Fruit fly (Drosophila melanogaster) whole organism, prepupa: ENCODE measurements around the gene Ance-2.

Experiments
- Blimp-1 ChIP-seq: fragments of 200-800 bp; sonication (Bioruptor generic); optimal IDR thresholded peaks from 3 replicates; lab custom pipeline; 2017; ENCODE audit warnings: missing biosample characterization, missing genetic modification characterization, mild to moderate bottlenecking, moderate library complexity, missing genetic modification reagents
- CG6276 ChIP-seq: fragments of 200-800 bp; sonication (Bioruptor generic); optimal IDR thresholded peaks from 2 replicates; lab custom pipeline; 2017; ENCODE audit warnings: missing biosample characterization, mild to moderate bottlenecking, missing genetic modification characterization
- CG6854 ChIP-seq: fragments of 200-800 bp; sonication (Bioruptor generic); optimal IDR thresholded peaks from 2 replicates; lab custom pipeline; 2017; ENCODE audit warnings: missing biosample characterization, mild to moderate bottlenecking, missing genetic modification characterization
- CG7368 ChIP-seq: fragments of 200-800 bp; sonication (Bioruptor generic); optimal IDR thresholded peaks from 3 replicates; lab custom pipeline; 2016; ENCODE audit warnings: missing biosample characterization, missing genetic modification characterization
- Ets21C ChIP-seq: fragments of 200-800 bp; sonication (Bioruptor generic); optimal IDR thresholded peaks from 3 replicates; lab custom pipeline; 2016; ENCODE audit warnings: missing biosample characterization, missing genetic modification characterization
- Gug ChIP-seq: fragments of 200-800 bp; sonication (Bioruptor generic); IDR thresholded peaks from 2 replicates; pipeline ENCODE4 v1.3.6; 2022; ENCODE audit warnings: missing biosample characterization, missing genetic modification characterization
- Met ChIP-seq: fragments of 200-800 bp; sonication (Bioruptor generic); optimal IDR thresholded peaks from 3 replicates; lab custom pipeline; 2016; ENCODE audit warnings: missing biosample characterization, missing genetic modification characterization
- OdsH ChIP-seq: fragments of 200-800 bp; sonication (Bioruptor generic); optimal IDR thresholded peaks from 3 replicates; lab custom pipeline; 2016; ENCODE audit warnings: missing biosample characterization, missing genetic modification characterization

dm6 chr2L:13949789-13950188 lies 40.7 kb downstream of the Ance-2 start:
- TF ChIP-seq CG7368 (GFP tag; lab: Kevin White, UChicago) (no peak), OdsH (no peak), CG6276 (GFP tag; lab: Kevin White, UChicago) (no peak), CG6854 (GFP tag; lab: Kevin White, UChicago) (no peak), Met (GFP tag; lab: Kevin White, UChicago) (no peak), Ets21C (GFP tag; lab: Kevin White, UChicago) (no peak), Blimp-1 (GFP tag; lab: Kevin White, UChicago) (no peak), Gug (GFP tag; lab: Robert Waterston, UW) (no peak)
